Fruit fly (Drosophila melanogaster) whole organism, embryonic: ENCODE results near the gene Rich.

Source experiments
- Abd-B ChIP-seq: fragments of 200-800 bp; sonication (Bioruptor generic); optimal IDR thresholded peaks from 2 replicates; lab custom pipeline; 2018; ENCODE audit warnings: missing biosample characterization, mild to moderate bottlenecking, missing genetic modification characterization, moderate library complexity
- Atf6 ChIP-seq: fragments of 200-800 bp; sonication (Bioruptor generic); IDR thresholded peaks from 2 replicates; pipeline ENCODE4 v1.3.6; 2022; ENCODE audit warnings: missing biosample characterization, missing genetic modification characterization
- CG13287 ChIP-seq: fragments of 200-800 bp; sonication (Bioruptor generic); IDR thresholded peaks from 2 replicates; pipeline ENCODE4 v1.3.6; 2022; ENCODE audit warnings: missing biosample characterization, missing genetic modification characterization; ENCODE audit not compliant: partially characterized antibody
- CG15269 ChIP-seq: fragments of 200-800 bp; sonication (Bioruptor generic); optimal IDR thresholded peaks from 2 replicates; lab custom pipeline; 2018; ENCODE audit warnings: missing biosample characterization, mild to moderate bottlenecking, missing genetic modification characterization, moderate library complexity
- CG18011 ChIP-seq: fragments of 200-800 bp; sonication (Bioruptor generic); optimal IDR thresholded peaks from 2 replicates; lab custom pipeline; 2017; ENCODE audit warnings: missing biosample characterization, missing genetic modification characterization, mild to moderate bottlenecking, moderate library complexity, missing genotype
- CG2116 ChIP-seq: fragments of 200-800 bp; sonication (Bioruptor generic); optimal IDR thresholded peaks from 3 replicates; lab custom pipeline; 2018; ENCODE audit warnings: missing biosample characterization, mild to moderate bottlenecking, missing genetic modification characterization
- CG2120 ChIP-seq: fragments of 200-800 bp; sonication (Bioruptor generic); optimal IDR thresholded peaks from 3 replicates; lab custom pipeline; 2016; ENCODE audit warnings: missing biosample characterization, missing genetic modification characterization
- CG30020 ChIP-seq: fragments of 200-800 bp; optimal IDR thresholded peaks from 2 replicates; lab custom pipeline; 2019; ENCODE audit warnings: missing biosample characterization, mild to moderate bottlenecking, missing genetic modification characterization, moderate library complexity
- CG30403 ChIP-seq: fragments of 200-800 bp; sonication (Bioruptor generic); optimal IDR thresholded peaks from 3 replicates; lab custom pipeline; 2016; ENCODE audit warnings: missing biosample characterization, missing genetic modification characterization
- CG30431 ChIP-seq: fragments of 200-800 bp; sonication (Bioruptor generic); optimal IDR thresholded peaks from 2 replicates; lab custom pipeline; 2017; ENCODE audit warnings: missing biosample characterization, missing genetic modification characterization
- CG32532 ChIP-seq: fragments of 200-800 bp; sonication (Bioruptor generic); IDR thresholded peaks from 2 replicates; pipeline ENCODE4 v1.3.6; 2022; ENCODE audit warnings: missing biosample characterization, missing genetic modification characterization
- CG33557 ChIP-seq: fragments of 200-800 bp; sonication (Bioruptor generic); optimal IDR thresholded peaks from 2 replicates; lab custom pipeline; 2019; ENCODE audit warnings: missing biosample characterization, mild to moderate bottlenecking, missing genetic modification characterization, moderate library complexity
- CG3407 ChIP-seq: fragments of 200-800 bp; sonication (Bioruptor generic); optimal IDR thresholded peaks from 2 replicates; lab custom pipeline; 2018; ENCODE audit warnings: missing biosample characterization, mild to moderate bottlenecking, missing genetic modification characterization
- CG4617 ChIP-seq: fragments of 200-800 bp; sonication (Bioruptor generic); optimal IDR thresholded peaks from 3 replicates; lab custom pipeline; 2016; ENCODE audit warnings: missing biosample characterization, missing genetic modification characterization, borderline replicate concordance
- CG4707 ChIP-seq: fragments of 200-800 bp; sonication (Bioruptor generic); optimal IDR thresholded peaks from 2 replicates; lab custom pipeline; 2018; ENCODE audit warnings: missing biosample characterization, mild to moderate bottlenecking, missing genetic modification characterization, moderate library complexity
- CG4820 ChIP-seq: fragments of 200-800 bp; sonication (Bioruptor generic); optimal IDR thresholded peaks from 3 replicates; lab custom pipeline; 2016; ENCODE audit warnings: missing biosample characterization, missing genetic modification characterization
- CG5245 ChIP-seq: fragments of 200-800 bp; sonication (Bioruptor generic); optimal IDR thresholded peaks from 3 replicates; lab custom pipeline; 2016; ENCODE audit warnings: missing biosample characterization, missing genetic modification characterization
- CG6765 ChIP-seq: fragments of 200-800 bp; sonication (Bioruptor generic); optimal IDR thresholded peaks from 3 replicates; lab custom pipeline; 2017; ENCODE audit warnings: missing biosample characterization, mild to moderate bottlenecking, missing genetic modification characterization
- CG7928 ChIP-seq: fragments of 200-800 bp; sonication (Bioruptor generic); optimal IDR thresholded peaks from 2 replicates; lab custom pipeline; 2017; ENCODE audit warnings: missing biosample characterization, mild to moderate bottlenecking, missing genetic modification characterization
- Chrac-16 ChIP-seq: fragments of 200-800 bp; sonication (Bioruptor generic); optimal IDR thresholded peaks from 3 replicates; lab custom pipeline; 2016; ENCODE audit warnings: missing biosample characterization, missing genetic modification characterization
- CoRest ChIP-seq: fragments of 200-800 bp; sonication (Bioruptor generic); optimal IDR thresholded peaks from 3 replicates; lab custom pipeline; 2018; ENCODE audit warnings: missing biosample characterization, mild to moderate bottlenecking, missing genetic modification characterization, moderate library complexity
- CrebB ChIP-seq: fragments of 200-800 bp; sonication (Bioruptor generic); optimal IDR thresholded peaks from 3 replicates; lab custom pipeline; 2018; ENCODE audit warnings: missing biosample characterization, mild to moderate bottlenecking, missing genetic modification characterization
- Doc3 ChIP-seq: fragments of 200-800 bp; sonication (Bioruptor generic); IDR thresholded peaks from 3 replicates; pipeline ENCODE4 v1.3.6; 2022; ENCODE audit warnings: missing biosample characterization, missing genetic modification characterization; ENCODE audit not compliant: partially characterized antibody
- ERR ChIP-seq: fragments of 200-800 bp; sonication (Bioruptor generic); optimal IDR thresholded peaks from 2 replicates; lab custom pipeline; 2016; ENCODE audit warnings: missing biosample characterization, missing genetic modification characterization
- HHEX ChIP-seq: fragments of 200-800 bp; sonication (Bioruptor generic); optimal IDR thresholded peaks from 3 replicates; lab custom pipeline; 2017; ENCODE audit warnings: missing biosample characterization, mild to moderate bottlenecking, missing genetic modification characterization, missing genetic modification reagents
- MESR4 ChIP-seq: fragments of 200-800 bp; sonication (Bioruptor generic); optimal IDR thresholded peaks from 2 replicates; lab custom pipeline; 2018; ENCODE audit warnings: missing biosample characterization, mild to moderate bottlenecking, missing genetic modification characterization, moderate library complexity
- NK7.1 ChIP-seq: fragments of 200-800 bp; sonication (Bioruptor generic); optimal IDR thresholded peaks from 3 replicates; lab custom pipeline; 2016; ENCODE audit warnings: missing biosample characterization, missing genetic modification characterization
- Neu2 ChIP-seq: fragments of 200-800 bp; sonication (Bioruptor generic); optimal IDR thresholded peaks from 3 replicates; lab custom pipeline; 2016; ENCODE audit warnings: missing biosample characterization, missing genetic modification characterization, borderline replicate concordance
- TFAM ChIP-seq: fragments of 200-800 bp; sonication (Bioruptor generic); optimal IDR thresholded peaks from 2 replicates; lab custom pipeline; 2017; ENCODE audit warnings: missing biosample characterization, missing genetic modification characterization, inconsistent platforms
- Taf1 ChIP-seq: fragments of 200-800 bp; sonication (Bioruptor generic); IDR thresholded peaks from 2 replicates; pipeline ENCODE4 v1.3.6; 2022; ENCODE audit warnings: missing biosample characterization, missing genetic modification characterization
- Usf ChIP-seq: fragments of 200-800 bp; sonication (Bioruptor generic); optimal IDR thresholded peaks from 2 replicates; lab custom pipeline; 2017; ENCODE audit warnings: missing genotype, missing biosample characterization, missing genetic modification characterization
- abd-A ChIP-seq: fragments of 200-800 bp; sonication (Bioruptor generic); optimal IDR thresholded peaks from 3 replicates; lab custom pipeline; 2019; ENCODE audit warnings: missing biosample characterization, mild to moderate bottlenecking, missing genetic modification characterization, moderate library complexity
- bsh ChIP-seq, 2 experiments: fragments of 200-800 bp; sonication (Bioruptor generic); optimal IDR thresholded peaks; 2 replicates each; lab custom pipeline; 2017 to 2018; ENCODE audit warnings: mild to moderate bottlenecking in 2 of 2, missing biosample characterization in 2 of 2, missing genetic modification characterization in 2 of 2, moderate library complexity in 1 of 2
- cato ChIP-seq: fragments of 200-800 bp; sonication (Bioruptor generic); optimal IDR thresholded peaks from 2 replicates; lab custom pipeline; 2016; ENCODE audit warnings: missing biosample characterization, missing genetic modification characterization, borderline replicate concordance
- chif ChIP-seq, 2 experiments: fragments of 200-800 bp; sonication (Bioruptor generic); optimal IDR thresholded peaks; 3 replicates each; lab custom pipeline; 2016; ENCODE audit warnings: missing biosample characterization in 2 of 2, missing genetic modification characterization in 2 of 2
- ci ChIP-seq: fragments of 200-800 bp; sonication (Bioruptor generic); IDR thresholded peaks from 3 replicates; pipeline ENCODE4 v1.3.6; 2022; ENCODE audit warnings: missing biosample characterization, missing genetic modification characterization
- dm ChIP-seq: fragments of 200-800 bp; sonication (Bioruptor generic); optimal IDR thresholded peaks from 3 replicates; lab custom pipeline; 2016; ENCODE audit warnings: missing biosample characterization, missing genetic modification characterization
- grn ChIP-seq: fragments of 200-800 bp; sonication (Bioruptor generic); optimal IDR thresholded peaks from 3 replicates; lab custom pipeline; 2017; ENCODE audit warnings: missing biosample characterization, missing genetic modification characterization
- gt ChIP-seq: fragments of 200-800 bp; sonication (Bioruptor generic); IDR thresholded peaks from 2 replicates; pipeline ENCODE4 v1.3.6; 2022; ENCODE audit warnings: missing biosample characterization, missing genetic modification characterization
- h ChIP-seq: fragments of >200 bp; optimal IDR thresholded peaks from 2 replicates; lab custom pipeline; 2017
- hth ChIP-seq: fragments of >200 bp; optimal IDR thresholded peaks from 2 replicates; lab custom pipeline; 2017; ENCODE audit warnings: inconsistent platforms
- insv ChIP-seq, 2 experiments: fragments of 200-800 bp; sonication (Bioruptor generic); optimal IDR thresholded peaks; 3 replicates each; lab custom pipeline; 2016 to 2018; ENCODE audit warnings: missing biosample characterization in 2 of 2, missing genetic modification characterization in 2 of 2
- mirr ChIP-seq: fragments of 200-800 bp; sonication (Bioruptor generic); optimal IDR thresholded peaks from 3 replicates; lab custom pipeline; 2018; ENCODE audit warnings: missing biosample characterization, mild to moderate bottlenecking, missing genetic modification characterization
- mld ChIP-seq: fragments of 200-800 bp; sonication (Bioruptor generic); IDR thresholded peaks from 3 replicates; pipeline ENCODE4 v1.3.6; 2022; ENCODE audit warnings: missing biosample characterization, missing genetic modification characterization; ENCODE audit not compliant: partially characterized antibody
- nom ChIP-seq: fragments of 200-800 bp; sonication (Bioruptor generic); optimal IDR thresholded peaks from 2 replicates; lab custom pipeline; 2017; ENCODE audit warnings: missing biosample characterization, missing genetic modification characterization, mild to moderate bottlenecking, moderate library complexity, missing genetic modification reagents
- pita ChIP-seq: fragments of 200-800 bp; sonication (Bioruptor generic); optimal IDR thresholded peaks from 2 replicates; lab custom pipeline; 2017; ENCODE audit warnings: missing biosample characterization, mild to moderate bottlenecking, missing genetic modification characterization
- pros ChIP-seq: fragments of 200-800 bp; sonication (Bioruptor generic); optimal IDR thresholded peaks from 3 replicates; lab custom pipeline; 2019; ENCODE audit warnings: missing biosample characterization, mild to moderate bottlenecking, missing genetic modification characterization, moderate library complexity
- row ChIP-seq: fragments of 200-800 bp; sonication (Bioruptor generic); IDR thresholded peaks from 3 replicates; pipeline ENCODE4 v1.3.6; 2022; ENCODE audit warnings: missing biosample characterization, missing genetic modification characterization
- slou ChIP-seq: fragments of 200-800 bp; sonication (Bioruptor generic); optimal IDR thresholded peaks from 3 replicates; lab custom pipeline; 2016; ENCODE audit warnings: missing biosample characterization, missing genetic modification characterization
- trh ChIP-seq: fragments of 200-800 bp; sonication (Bioruptor generic); optimal IDR thresholded peaks from 2 replicates; lab custom pipeline; 2016; ENCODE audit warnings: missing biosample characterization, missing genetic modification characterization

Rich gene

DNA sequence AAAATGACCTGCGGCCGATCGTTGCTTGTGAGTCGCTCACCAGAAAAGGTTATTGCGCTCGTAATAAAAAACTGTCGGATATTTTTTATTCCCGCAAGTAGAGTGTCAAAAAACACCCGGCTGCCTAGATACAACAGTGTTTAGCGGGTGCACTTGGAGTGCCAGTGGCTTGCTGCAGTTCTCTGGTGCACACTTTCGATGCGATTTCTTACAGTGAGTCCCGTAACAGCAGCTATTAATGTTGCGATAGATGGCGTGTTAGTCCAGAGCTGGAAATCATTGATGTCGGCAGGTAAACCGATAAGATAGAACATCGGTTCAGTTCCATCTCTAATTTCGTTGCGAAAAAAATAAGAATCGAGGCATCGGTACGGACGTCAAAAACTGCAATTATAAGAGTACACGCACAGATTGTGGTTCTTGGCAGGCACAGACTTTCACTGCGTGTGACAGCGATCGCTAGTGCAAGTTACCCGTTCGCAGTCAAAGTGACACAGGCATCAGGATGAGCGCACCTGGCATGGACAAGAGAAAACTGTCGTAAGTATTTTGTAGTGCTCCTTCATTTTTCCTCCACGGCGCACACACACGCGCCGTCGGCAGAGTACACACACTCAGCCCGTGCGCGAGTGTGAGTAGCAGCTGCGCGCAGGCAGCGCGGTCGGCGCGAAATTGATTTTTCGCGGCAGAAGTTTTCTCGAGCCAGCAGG, 4.7 kb upstream of the Rich start, which contains the start of gene Csp (continued):
- TF ChIP-seq pita (GFP tag; lab: Kevin White, UChicago) (peak; percentile 37), CG3407 (no peak), CG4820 (GFP tag; lab: Kevin White, UChicago) (no peak), Chrac-16 (GFP tag; lab: Kevin White, UChicago) (peak; percentile 23), trh (GFP tag; lab: Kevin White, UChicago) (no peak), CG2116 (peak; percentile 78), CG13287 (GFP tag; lab: Robert Waterston, UW) (peak; percentile 62), CG6765 (GFP tag; lab: Kevin White, UChicago) (peak; percentile 20), abd-A (tag; lab: Kevin White, UChicago) (peak; percentile 81), Doc3 (GFP tag; lab: Robert Waterston, UW) (0 out of 3 replicates have a peak, but pooled peaks have one; percentile 11), hth (no peak), Atf6 (GFP tag; lab: Robert Waterston, UW) (0 out of 2 replicates have a peak, but pooled peaks have one; percentile 20), CG4617 (GFP tag; lab: Kevin White, UChicago) (peak; percentile 60), mirr (GFP tag; lab: Kevin White, UChicago) (peak; percentile 48), HHEX (GFP tag; lab: Kevin White, UChicago) (no peak), nom (peak; percentile 48), Usf (GFP tag; lab: Kevin White, UChicago) (no peak), TFAM (no peak), CG30020 (tag; lab: Kevin White, UChicago) (peak; percentile 2), CG2120 (GFP tag; lab: Kevin White, UChicago) (peak; percentile 24), row (GFP tag; lab: Robert Waterston, UW) (peak; percentile 73), CG32532 (GFP tag; lab: Robert Waterston, UW) (peak; percentile 45; the same call in 1 of the 2 replicates), CG4707 (GFP tag; lab: Kevin White, UChicago) (peak; percentile 4), ERR (GFP tag; lab: Kevin White, UChicago) (no peak), grn (GFP tag; lab: Kevin White, UChicago) (peak; percentile 30), CG5245 (GFP tag; lab: Kevin White, UChicago) (peak; percentile 32), CrebB (tag; lab: Kevin White, UChicago) (peak; percentile 26), pros (peak; percentile 86), gt (no peak), insv (GFP tag; optimal IDR thresholded peaks at IDR 0.05; lab: Kevin White, UChicago) (peak in 1 of 2 experiments; percentile 29), dm (peak; percentile 72), NK7.1 (no peak), Abd-B (GFP tag; lab: Kevin White, UChicago) (peak; percentile 14), CG30403 (GFP tag; lab: Kevin White, UChicago) (peak; percentile 12), mld (GFP tag; lab: Robert Waterston, UW) (no peak)
- TF ChIP-seq, all 482 proteins: peak for 179

DNA sequence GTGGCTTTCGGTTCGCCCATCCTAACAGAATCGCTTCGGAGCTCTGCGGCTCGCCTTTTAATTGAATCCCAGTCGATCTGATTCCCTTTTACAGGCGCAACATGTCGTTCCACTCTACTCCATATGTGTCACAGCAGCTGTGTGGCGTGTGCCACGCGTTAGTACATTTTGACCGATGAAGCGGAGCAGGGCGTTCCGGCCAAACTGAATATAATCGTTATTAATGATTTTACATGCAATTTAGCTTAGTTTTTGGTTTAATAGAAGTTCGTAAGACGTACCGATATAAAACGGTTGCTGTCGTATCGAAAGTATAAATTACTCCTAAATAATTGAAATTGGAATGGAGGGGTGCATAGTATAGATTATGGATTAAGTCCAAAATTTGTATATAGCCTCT, 3.8 kb upstream of the Rich start, which contains the start of gene CG11523:
TSS of gene CG11523 (minus strand) at position 145 of the 400 bp plus-strand sequence.
- peak; percentile 90 for TF ChIP-seq MESR4
- TF ChIP-seq CG15269 (tag; lab: Kevin White, UChicago) = no peak
- TF ChIP-seq CG7928 (GFP tag; lab: Kevin White, UChicago) = no peak
- no peak for TF ChIP-seq ci (GFP tag; lab: Robert Waterston, UW)
- TF ChIP-seq CG18011 = no peak
- no peak for TF ChIP-seq nom
- no peak for TF ChIP-seq bsh (GFP tag; optimal IDR thresholded peaks at IDR 0.05; lab: Kevin White, UChicago)
- TF ChIP-seq CG33557 (GFP tag; lab: Kevin White, UChicago) = no peak
- TF ChIP-seq h (lab: Kevin White, UChicago) = no peak
- TF ChIP-seq CG30431 = no peak
- peak; percentile 34 for TF ChIP-seq CoRest (tag; lab: Kevin White, UChicago)
- TF ChIP-seq Taf1 (GFP tag; lab: Robert Waterston, UW) = 0 out of 2 replicates have a peak, but pooled peaks have one; percentile 18
- no peak for TF ChIP-seq cato
- no peak for TF ChIP-seq slou (GFP tag; lab: Kevin White, UChicago)
- TF ChIP-seq chif (GFP tag; optimal IDR thresholded peaks at IDR 0.05; lab: Kevin White, UChicago) = no peak
- TF ChIP-seq Neu2 (GFP tag; lab: Kevin White, UChicago) = no peak
